Fruit fly (Drosophila melanogaster): ENCODE measurements around the gene Lip4.
A peak's percentile ranks its signal among the peaks of the same experiment; 100 is the strongest.

The Lip4 gene

DNA sequence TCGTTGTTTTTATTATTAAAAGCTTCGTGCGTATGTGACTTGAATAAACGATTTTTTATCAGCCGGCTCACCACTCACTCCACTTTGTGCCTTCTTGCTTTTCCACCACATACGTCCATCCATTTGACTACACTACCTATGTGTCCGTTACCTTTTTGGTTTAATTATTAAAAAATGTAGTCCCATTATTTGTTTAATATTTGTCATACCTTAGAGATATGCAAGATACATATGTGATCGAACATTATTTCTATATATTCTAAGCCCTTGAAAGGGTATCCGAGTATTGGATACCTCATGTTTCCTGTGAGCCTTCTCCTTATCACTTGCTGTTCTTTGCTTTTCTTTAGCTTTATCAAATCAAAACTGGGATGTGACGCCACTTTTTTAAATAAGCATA is 8.1 kb upstream of the Lip4 start (continued):
- TF ChIP-seq toy (GFP tag; IDR thresholded peaks at IDR 0.05) (no peak), inv (GFP tag; IDR thresholded peaks at IDR 0.05; ENCODE audit: partially characterized antibody) (no peak), org-1 (GFP tag; optimal IDR thresholded peaks at IDR 0.05) (peak; percentile 50), mirr (GFP tag; optimal IDR thresholded peaks at IDR 0.05) (no peak), repo (GFP tag; optimal IDR thresholded peaks at IDR 0.05) (no peak), HmgD (GFP tag; optimal IDR thresholded peaks at IDR 0.05) (no peak), unpg (GFP tag; optimal IDR thresholded peaks at IDR 0.05) (peak; percentile 67), ttk (GFP tag; IDR thresholded peaks at IDR 0.05) (peak; percentile 47; the same call in 1 of the 2 replicates), dmrt99B (tag; optimal IDR thresholded peaks at IDR 0.05) (peak; percentile 69), Meics (GFP tag; optimal IDR thresholded peaks at IDR 0.05) (peak; percentile 69), Taf1 (GFP tag; IDR thresholded peaks at IDR 0.05) (peak; percentile 26; the same call in 1 of the 2 replicates), ap (GFP tag; IDR thresholded peaks at IDR 0.05) (no peak), CG2199 (GFP tag; IDR thresholded peaks at IDR 0.05) (no peak), nau (GFP tag; optimal IDR thresholded peaks at IDR 0.05) (peak; percentile 36), CTCF (GFP tag; optimal IDR thresholded peaks at IDR 0.05) (no peak), fd96Cb (tag; optimal IDR thresholded peaks at IDR 0.05) (peak; percentile 29), HLHmδ (GFP tag; optimal IDR thresholded peaks at IDR 0.05) (no peak), CG12744 (GFP tag; optimal IDR thresholded peaks at IDR 0.05) (no peak), az2 (GFP tag; optimal IDR thresholded peaks at IDR 0.05) (no peak), MTF-1 (GFP tag; optimal IDR thresholded peaks at IDR 0.05; ENCODE audit: borderline replicate concordance) (no peak), CG33557 (GFP tag; optimal IDR thresholded peaks at IDR 0.05) (no peak), chif (GFP tag; optimal IDR thresholded peaks at IDR 0.05) (peak in 1 of 2 experiments; percentile 38), Fer2 (tag; optimal IDR thresholded peaks at IDR 0.05) (peak; percentile 35), B-H1 (GFP tag; IDR thresholded peaks at IDR 0.05) (peak; percentile 45; the same call in 2 of the 3 replicates), CG33213 (GFP tag; optimal IDR thresholded peaks at IDR 0.05) (no peak), CG4424 (GFP tag; optimal IDR thresholded peaks at IDR 0.05) (peak; percentile 40), wek (GFP tag; optimal IDR thresholded peaks at IDR 0.05) (no peak), CG15601 (tag; optimal IDR thresholded peaks at IDR 0.05) (no peak), Sin3A (optimal IDR thresholded peaks at IDR 0.05) (no peak), vvl (GFP tag; IDR thresholded peaks at IDR 0.05) (peak; percentile 85), Sox102F (GFP tag; optimal IDR thresholded peaks at IDR 0.05) (peak; percentile 63), dimm (GFP tag; IDR thresholded peaks at IDR 0.05) (no peak), CG13624 (GFP tag; optimal IDR thresholded peaks at IDR 0.05) (peak; percentile 54), CG6272 (GFP tag; IDR thresholded peaks at IDR 0.05) (0 out of 2 replicates have a peak, but pooled peaks have one; percentile 32), chm (GFP tag; IDR thresholded peaks at IDR 0.05) (no peak)

DNA sequence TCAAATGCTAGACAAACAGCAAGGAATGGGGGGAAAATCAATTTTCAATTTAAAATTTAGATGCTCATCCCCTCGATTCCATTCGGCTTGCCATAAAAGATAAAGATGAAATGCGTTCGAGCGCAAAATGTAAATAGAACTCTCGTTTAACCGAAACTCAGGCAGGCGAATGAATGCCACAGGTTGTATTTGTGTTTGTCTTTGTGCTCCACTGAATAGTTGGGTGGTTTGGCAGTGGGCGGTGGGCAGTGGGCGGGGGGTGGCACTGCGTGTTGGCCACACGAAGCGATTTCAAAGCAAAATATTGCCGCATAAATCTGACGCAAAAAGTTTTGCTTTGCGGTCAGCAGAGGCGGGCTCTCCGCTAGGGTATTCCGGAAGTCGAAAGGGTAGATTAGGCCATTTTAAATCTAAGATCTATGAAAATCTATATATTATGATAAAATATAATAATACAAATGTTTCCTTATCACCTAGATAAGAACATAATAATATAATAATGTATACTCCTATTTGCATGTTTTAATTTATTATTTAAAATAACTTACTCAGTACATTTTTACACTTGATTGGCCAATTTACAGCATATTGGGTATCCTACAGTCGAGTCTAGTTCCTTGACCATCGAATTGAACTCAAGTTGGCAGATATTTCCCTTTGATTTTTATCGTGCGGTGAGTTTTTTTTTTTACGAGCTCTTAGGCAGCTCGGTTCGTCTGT is 5.0 kb upstream of the Lip4 start:
- TF ChIP-seq CG12104 (GFP tag; optimal IDR thresholded peaks at IDR 0.05) (peak; percentile 69), CG31441 (GFP tag; IDR thresholded peaks at IDR 0.05) (peak; percentile 50; the same call in 1 of the 2 replicates), CG1832 (GFP tag; optimal IDR thresholded peaks at IDR 0.05) (no peak), gce (GFP tag; IDR thresholded peaks at IDR 0.05) (no peak), gro (GFP tag; optimal IDR thresholded peaks at IDR 0.05) (no peak), CG1602 (GFP tag; optimal IDR thresholded peaks at IDR 0.05) (peak; percentile 56), CG2889 (GFP tag; IDR thresholded peaks at IDR 0.05) (0 out of 3 replicates have a peak, but pooled peaks have one; percentile 41), TFAM (GFP tag; optimal IDR thresholded peaks at IDR 0.05) (no peak), Dfd (GFP tag; optimal IDR thresholded peaks at IDR 0.05) (no peak), Sox102F (GFP tag; optimal IDR thresholded peaks at IDR 0.05) (peak; percentile 75), exex (tag; optimal IDR thresholded peaks at IDR 0.05) (no peak), en (GFP tag; optimal IDR thresholded peaks at IDR 0.05) (no peak), CG11247 (GFP tag; IDR thresholded peaks at IDR 0.05) (peak; percentile 30; the same call in 1 of the 2 replicates), hbn (GFP tag; IDR thresholded peaks at IDR 0.05; ENCODE audit: partially characterized antibody) (no peak), CG10565 (GFP tag; optimal IDR thresholded peaks at IDR 0.05) (no peak), CG15514 (GFP tag; optimal IDR thresholded peaks at IDR 0.05) (peak; percentile 33), NfI (GFP tag; optimal IDR thresholded peaks at IDR 0.05) (peak; percentile 28), ash1 (GFP tag; optimal IDR thresholded peaks at IDR 0.05) (no peak)
